Worm (Caenorhabditis elegans): ENCODE measurements around the gene C32H11.4.

DNA sequence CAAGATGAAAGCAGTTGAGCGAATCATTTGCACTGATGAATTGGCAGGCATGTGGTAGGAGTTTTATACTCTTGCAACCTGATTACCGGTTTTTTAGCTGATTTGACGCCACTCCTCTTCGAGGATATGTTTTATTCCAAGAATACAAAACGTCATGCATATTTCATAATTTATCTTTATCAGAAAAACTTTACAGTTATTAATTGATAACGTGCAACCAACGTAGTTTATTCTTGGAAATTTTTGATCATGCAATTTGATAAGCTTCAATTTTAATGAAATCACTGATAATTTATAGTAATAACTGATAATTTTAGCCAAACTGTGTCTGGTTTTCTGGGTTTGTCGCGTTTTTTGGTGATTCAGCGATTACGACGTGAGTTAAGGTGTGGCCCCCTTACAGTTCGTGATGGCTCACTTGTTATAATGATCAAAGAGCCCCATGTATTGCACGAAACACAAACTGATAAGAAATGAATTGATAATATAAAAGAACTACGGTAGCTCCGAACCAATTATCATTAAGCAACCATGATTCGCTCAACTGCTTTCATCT is 15.2 kb downstream of the C32H11.4 start, which contains the start of the genes cld-1 and dod-21:
- TF ChIP-seq ama-1 (optimal IDR thresholded peaks at IDR 0.05): no peak
- peak; percentile 48; the same call in 1 of the 2 replicates for TF ChIP-seq php-3 (GFP tag; IDR thresholded peaks at IDR 0.05)
- TF ChIP-seq D1046.2 (GFP tag; IDR thresholded peaks at IDR 0.05): no peak
- no peak for TF ChIP-seq F37D6.2 (tag; optimal IDR thresholded peaks at IDR 0.05)
- no peak for TF ChIP-seq nhr-6 (tag; optimal IDR thresholded peaks at IDR 0.05)
- TF ChIP-seq ztf-7 (tag; optimal IDR thresholded peaks at IDR 0.05): no peak
- no peak for TF ChIP-seq skn-1 (tag; optimal IDR thresholded peaks at IDR 0.05)
- TF ChIP-seq lim-7 (GFP tag; IDR thresholded peaks at IDR 0.05): no peak
- no peak for TF ChIP-seq nhr-76 (tag; optimal IDR thresholded peaks at IDR 0.05)
- TF ChIP-seq nhr-237 (tag; optimal IDR thresholded peaks at IDR 0.05): no peak
- no peak for TF ChIP-seq mxl-2 (GFP tag; conservative IDR thresholded peaks at IDR 0.05)
